Worm (Caenorhabditis elegans): ENCODE measurements around the gene F41E7.2.
A peak's percentile ranks its signal among the peaks of the same experiment; 100 is the strongest.

ce11 chrX:10245617-10246016 is 27.9 kb upstream of the F41E7.2 start:
- TF ChIP-seq fos-1 (tag; optimal IDR thresholded peaks at IDR 0.05) (no peak), nhr-76 (tag; optimal IDR thresholded peaks at IDR 0.05) (no peak), lin-39 (tag; optimal IDR thresholded peaks at IDR 0.05) (no peak), lin-13 (GFP tag; optimal IDR thresholded peaks at IDR 0.05) (no peak), nhr-11 (tag; optimal IDR thresholded peaks at IDR 0.05) (no peak), tbx-2 (tag; optimal IDR thresholded peaks at IDR 0.05) (no peak), fkh-4 (tag; optimal IDR thresholded peaks at IDR 0.05; ENCODE audit: borderline replicate concordance) (no peak), elt-3 (tag; optimal IDR thresholded peaks at IDR 0.05) (peak in 2 of 6 experiments; percentile 1 to 80), sptf-1 (tag; optimal IDR thresholded peaks at IDR 0.05) (no peak)

Measured in whole organism, L1 larva.